Worm (Caenorhabditis elegans): Measurements from ENCODE around the gene T21H3.5.

Gene T21H3.5

DNA sequence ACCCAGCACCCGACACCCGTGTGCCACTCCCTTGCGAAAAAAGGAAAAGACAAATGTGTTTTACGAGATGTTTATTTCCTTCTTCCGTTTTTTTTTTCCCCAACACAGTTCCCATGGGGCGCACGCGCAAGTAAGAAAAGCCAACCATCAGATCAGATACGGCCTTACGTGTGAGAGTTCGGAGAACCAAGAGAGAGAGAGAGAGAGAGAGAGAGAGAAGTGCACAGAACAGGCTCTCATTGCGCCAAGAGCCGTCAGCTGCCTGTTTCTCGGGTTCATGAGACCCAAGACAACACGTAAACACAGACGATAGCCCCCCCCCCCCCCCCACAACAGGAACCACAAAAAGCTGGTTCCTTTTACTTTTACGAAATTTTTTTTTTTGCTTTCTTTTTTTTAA lies 12.3 kb downstream of the T21H3.5 start:
- TF ChIP-seq ceh-20 (GFP tag; IDR thresholded peaks at IDR 0.05) (peak; percentile 17; the same call in 1 of the 2 replicates), nhr-48 (tag; optimal IDR thresholded peaks at IDR 0.05) (no peak), pha-4 (GFP tag; IDR thresholded peaks at IDR 0.05) (no peak; the same call in 1 of the 2 replicates), pha-4 (tag; optimal IDR thresholded peaks at IDR 0.05) (no peak), nhr-25 (tag; optimal IDR thresholded peaks at IDR 0.05; ENCODE audit: borderline replicate concordance, insufficient read depth) (no peak), hlh-30 (tag; optimal IDR thresholded peaks at IDR 0.05; ENCODE audit: insufficient read depth) (peak; percentile 55), daf-16 (GFP tag; optimal IDR thresholded peaks at IDR 0.05) (no peak), daf-16 (tag; optimal IDR thresholded peaks at IDR 0.05) (no peak)

DNA sequence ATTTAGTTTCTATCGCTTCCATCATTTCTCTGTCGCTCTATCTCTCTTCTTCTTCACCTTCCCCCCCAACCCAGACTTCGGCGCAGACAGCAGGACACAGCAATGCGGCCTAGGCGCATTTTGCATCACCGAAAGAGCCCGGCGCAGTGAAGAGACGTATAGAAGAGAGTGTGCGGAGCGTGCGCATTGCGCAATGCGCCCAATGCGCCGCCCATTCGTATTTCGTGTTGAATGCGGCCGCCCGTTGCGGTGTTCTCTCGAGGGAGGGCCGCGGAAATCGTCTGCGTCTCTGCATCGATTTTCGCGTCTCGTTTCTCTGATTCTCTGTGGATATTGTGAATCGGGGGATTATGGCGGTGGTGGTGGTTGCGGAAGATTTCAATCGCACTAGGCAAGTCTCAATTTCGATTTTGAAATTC lies 12.8 kb downstream of the T21H3.5 start:
- TF ChIP-seq ces-1 (GFP tag; optimal IDR thresholded peaks at IDR 0.05): peak; percentile 76
- TF ChIP-seq zip-11 (GFP tag; IDR thresholded peaks at IDR 0.05): no peak
- TF ChIP-seq F37D6.2 (tag; optimal IDR thresholded peaks at IDR 0.05): peak; percentile 98
- peak; percentile 86 for TF ChIP-seq zip-2 (tag; optimal IDR thresholded peaks at IDR 0.05)
- peak; percentile 95 for TF ChIP-seq D1046.2 (GFP tag; IDR thresholded peaks at IDR 0.05)
- no peak for TF ChIP-seq snpc-4 (tag; optimal IDR thresholded peaks at IDR 0.05)
- TF ChIP-seq mxl-2 (GFP tag; conservative IDR thresholded peaks at IDR 0.05): peak; percentile 89
- TF ChIP-seq daf-8 (GFP tag; IDR thresholded peaks at IDR 0.05): peak; percentile 96
- peak; percentile 73 for TF ChIP-seq mes-2 (tag; optimal IDR thresholded peaks at IDR 0.05; ENCODE audit: poor library complexity, severe bottlenecking)
- peak; percentile 98 for TF ChIP-seq gei-8 (GFP tag; optimal IDR thresholded peaks at IDR 0.05)
- peak; percentile 81 for TF ChIP-seq nhr-237 (tag; optimal IDR thresholded peaks at IDR 0.05)
- TF ChIP-seq unc-62 (GFP tag; optimal IDR thresholded peaks at IDR 0.05 in 1 of 2): peak; percentile 45 to 100
- TF ChIP-seq unc-62 (tag; optimal IDR thresholded peaks at IDR 0.05): no peak
- TF ChIP-seq lin-13 (GFP tag; optimal IDR thresholded peaks at IDR 0.05): peak; percentile 98
- peak; percentile 90 for TF ChIP-seq arid-1 (GFP tag; conservative IDR thresholded peaks at IDR 0.05)
- peak; percentile 69 for TF ChIP-seq unc-39 (tag; optimal IDR thresholded peaks at IDR 0.05)
- TF ChIP-seq ztf-7 (tag; optimal IDR thresholded peaks at IDR 0.05): peak; percentile 23
- TF ChIP-seq pha-4 (GFP tag; IDR thresholded peaks at IDR 0.05): peak; percentile 98
- TF ChIP-seq pha-4 (tag; optimal IDR thresholded peaks at IDR 0.05): no peak
- TF ChIP-seq skn-1 (tag; optimal IDR thresholded peaks at IDR 0.05): peak; percentile 82
- peak; percentile 100 for TF ChIP-seq madf-9 (GFP tag; conservative IDR thresholded peaks at IDR 0.05)
- peak; percentile 96 for TF ChIP-seq mdl-1 (tag; optimal IDR thresholded peaks at IDR 0.05)
- TF ChIP-seq ztf-11 (tag; optimal IDR thresholded peaks at IDR 0.05): no peak
- TF ChIP-seq sdz-12 (GFP tag; optimal IDR thresholded peaks at IDR 0.05): no peak
- peak; percentile 93 to 95 for TF ChIP-seq hif-1 (tag; optimal IDR thresholded peaks at IDR 0.05)
- TF ChIP-seq spr-3 (GFP tag; optimal IDR thresholded peaks at IDR 0.05): peak; percentile 96
- no peak for TF ChIP-seq daf-12 (tag; optimal IDR thresholded peaks at IDR 0.05)
- TF ChIP-seq nhr-48 (tag; optimal IDR thresholded peaks at IDR 0.05): peak; percentile 98
- peak; percentile 59 for TF ChIP-seq snpc-1.2 (GFP tag; IDR thresholded peaks at IDR 0.05)
- TF ChIP-seq nhr-11 (tag; optimal IDR thresholded peaks at IDR 0.05): peak; percentile 99
- peak; percentile 57 for TF ChIP-seq lim-7 (GFP tag; IDR thresholded peaks at IDR 0.05)
- no peak for TF ChIP-seq F49E8.2 (tag; optimal IDR thresholded peaks at IDR 0.05; ENCODE audit: borderline replicate concordance)
- TF ChIP-seq T20F7.1 (GFP tag; optimal IDR thresholded peaks at IDR 0.05): peak; percentile 95
- TF ChIP-seq dmd-9 (GFP tag; IDR thresholded peaks at IDR 0.05): peak; percentile 98
- TF ChIP-seq saeg-2 (GFP tag; IDR thresholded peaks at IDR 0.05): peak; percentile 100
- TF ChIP-seq tag-97 (GFP tag; IDR thresholded peaks at IDR 0.05): no peak
- peak; percentile 99 for TF ChIP-seq tra-1 (GFP tag; IDR thresholded peaks at IDR 0.05)
- peak; percentile 99 for TF ChIP-seq aha-1 (tag)
- TF ChIP-seq ama-1 (optimal IDR thresholded peaks at IDR 0.05): peak; percentile 1
- peak; percentile 100 for TF ChIP-seq dmd-6 (GFP tag; IDR thresholded peaks at IDR 0.05)
- TF ChIP-seq ZK546.5 (tag; optimal IDR thresholded peaks at IDR 0.05): peak in 1 of 2 experiments; percentile 75
- TF ChIP-seq attf-4 (tag; optimal IDR thresholded peaks at IDR 0.05): no peak
- TF ChIP-seq ceh-28 (tag; optimal IDR thresholded peaks at IDR 0.05): peak; percentile 90
- TF ChIP-seq Y48G9A.11 (GFP tag; IDR thresholded peaks at IDR 0.05): no peak
- TF ChIP-seq nhr-42 (GFP tag; IDR thresholded peaks at IDR 0.05): peak; percentile 97
- TF ChIP-seq hlh-30 (tag; optimal IDR thresholded peaks at IDR 0.05; ENCODE audit: insufficient read depth): peak; percentile 95
